ENCODE assay signal across 4 worm cellular contexts in genomic region chrII:7072590-7073536, ce11.
TF ChIP-seq lines count a peak whose summit lies in the region.

No protein-coding gene starts in this region.

TF ChIP-seq in whole organism, L2 larva, 48 proteins besides CTCF, POLR2A, EP300 and RAD21 (continues in another document):
- no peak for TF ChIP-seq mbf-1 (tag; optimal IDR thresholded peaks at IDR 0.05; lab: Kevin White, UChicago)
- no peak for TF ChIP-seq elt-1 (tag; optimal IDR thresholded peaks at IDR 0.05; lab: Kevin White, UChicago)
- TF ChIP-seq mdl-1 (tag; optimal IDR thresholded peaks at IDR 0.05; lab: Kevin White, UChicago) = peak in 1 of 2 experiments; percentile 23
- no peak for TF ChIP-seq sem-4 (tag; optimal IDR thresholded peaks at IDR 0.05; lab: Kevin White, UChicago)
- TF ChIP-seq ztf-4 (tag; optimal IDR thresholded peaks at IDR 0.05; lab: Kevin White, UChicago) = peak; percentile 2
- no peak for TF ChIP-seq nhr-237 (tag; optimal IDR thresholded peaks at IDR 0.05; lab: Kevin White, UChicago)
- no peak for TF ChIP-seq blmp-1 (tag; optimal IDR thresholded peaks at IDR 0.05; lab: Kevin White, UChicago; ENCODE audit: insufficient read depth)
- TF ChIP-seq dmd-4 (tag; optimal IDR thresholded peaks at IDR 0.05; lab: Kevin White, UChicago) = no peak
- TF ChIP-seq nhr-11 (tag; optimal IDR thresholded peaks at IDR 0.05; lab: Kevin White, UChicago) = peak; percentile 57
- no peak for TF ChIP-seq skn-1 (tag; optimal IDR thresholded peaks at IDR 0.05; lab: Kevin White, UChicago)
- TF ChIP-seq ceh-16 (tag; optimal IDR thresholded peaks at IDR 0.05; lab: Kevin White, UChicago) = no peak
- TF ChIP-seq mab-5 (tag; optimal IDR thresholded peaks at IDR 0.05; lab: Kevin White, UChicago) = no peak
- TF ChIP-seq nhr-21 (tag; optimal IDR thresholded peaks at IDR 0.05; lab: Kevin White, UChicago) = peak; percentile 12
- peak; percentile 24 for TF ChIP-seq fos-1 (tag; optimal IDR thresholded peaks at IDR 0.05; lab: Kevin White, UChicago)
- TF ChIP-seq sma-3 (GFP tag; optimal IDR thresholded peaks at IDR 0.05; lab: Kevin White, UChicago) = peak; percentile 73
- TF ChIP-seq unc-55 (GFP tag; optimal IDR thresholded peaks at IDR 0.05; lab: Kevin White, UChicago) = peak; percentile 77
- TF ChIP-seq zag-1 (tag; optimal IDR thresholded peaks at IDR 0.05; lab: Kevin White, UChicago) = no peak
- no peak for TF ChIP-seq nhr-6 (tag; optimal IDR thresholded peaks at IDR 0.05; lab: Kevin White, UChicago)
- no peak for TF ChIP-seq ceh-82 (tag; optimal IDR thresholded peaks at IDR 0.05; lab: Kevin White, UChicago)
- TF ChIP-seq peb-1 (tag; optimal IDR thresholded peaks at IDR 0.05; lab: Kevin White, UChicago) = no peak
- TF ChIP-seq gmeb-1 (tag; optimal IDR thresholded peaks at IDR 0.05; lab: Kevin White, UChicago) = peak; percentile 50
- TF ChIP-seq lin-39 (tag; optimal IDR thresholded peaks at IDR 0.05; lab: Kevin White, UChicago) = no peak
- TF ChIP-seq crh-2 (tag; optimal IDR thresholded peaks at IDR 0.05; lab: Kevin White, UChicago) = peak; percentile 42

TF ChIP-seq in whole organism, L4 larva, 104 proteins besides CTCF, POLR2A, EP300 and RAD21 (continues in another document):
- TF ChIP-seq tra-1 (GFP tag; IDR thresholded peaks at IDR 0.05; lab: Robert Waterston, UW) = peak; percentile 69; the same call in 1 of the 2 replicates
- TF ChIP-seq snpc-4 (tag; optimal IDR thresholded peaks at IDR 0.05; lab: Kevin White, UChicago) = no peak
- TF ChIP-seq nhr-41 (GFP tag; IDR thresholded peaks at IDR 0.05; lab: Robert Waterston, UW) = no peak
- peak; percentile 21 for TF ChIP-seq lin-13 (GFP tag; optimal IDR thresholded peaks at IDR 0.05; lab: Kevin White, UChicago)
- TF ChIP-seq attf-4 (tag; optimal IDR thresholded peaks at IDR 0.05; lab: Kevin White, UChicago) = no peak
- TF ChIP-seq aly-2 (tag; optimal IDR thresholded peaks at IDR 0.05; lab: Kevin White, UChicago) = no peak
- TF ChIP-seq madf-9 (GFP tag; conservative IDR thresholded peaks at IDR 0.05; lab: Robert Waterston, UW) = no peak
- no peak for TF ChIP-seq duxl-1 (tag; optimal IDR thresholded peaks at IDR 0.05; lab: Kevin White, UChicago; ENCODE audit: poor library complexity)
- peak; percentile 57 for TF ChIP-seq mep-1 (tag; optimal IDR thresholded peaks at IDR 0.05; lab: Kevin White, UChicago)
- peak; percentile 32; the same call in 1 of the 2 replicates for TF ChIP-seq vab-7 (GFP tag; IDR thresholded peaks at IDR 0.05; lab: Robert Waterston, UW)
- peak; percentile 53; the same call in 1 of the 2 replicates for TF ChIP-seq mdt-29 (GFP tag; IDR thresholded peaks at IDR 0.05; lab: Robert Waterston, UW)
- no peak for TF ChIP-seq ceh-62 (tag; optimal IDR thresholded peaks at IDR 0.05; lab: Kevin White, UChicago)
- peak; percentile 65 for TF ChIP-seq nhr-28 (tag; optimal IDR thresholded peaks at IDR 0.05; lab: Kevin White, UChicago)
- peak; percentile 78 for TF ChIP-seq hlh-11 (tag; optimal IDR thresholded peaks at IDR 0.05; lab: Kevin White, UChicago)
- TF ChIP-seq fkh-10 (GFP tag; optimal IDR thresholded peaks at IDR 0.05; lab: Kevin White, UChicago) = peak; percentile 15
- no peak for TF ChIP-seq ztf-7 (tag; optimal IDR thresholded peaks at IDR 0.05; lab: Kevin White, UChicago)
- TF ChIP-seq dpl-1 (GFP tag; optimal IDR thresholded peaks at IDR 0.05; lab: Kevin White, UChicago) = peak; percentile 59
- peak; percentile 11 for TF ChIP-seq unc-130 (GFP tag; optimal IDR thresholded peaks at IDR 0.05; lab: Kevin White, UChicago)
- TF ChIP-seq lin-38 (GFP tag; IDR thresholded peaks at IDR 0.05; lab: Robert Waterston, UW) = peak; percentile 89
- peak; percentile 98 for TF ChIP-seq nhr-11 (tag; optimal IDR thresholded peaks at IDR 0.05; lab: Kevin White, UChicago)
- no peak for TF ChIP-seq pha-4 (GFP tag; IDR thresholded peaks at IDR 0.05; lab: Robert Waterston, UW)
- peak; percentile 35 for TF ChIP-seq pha-4 (tag; optimal IDR thresholded peaks at IDR 0.05; lab: Kevin White, UChicago)
- peak; percentile 80 for TF ChIP-seq dve-1 (tag; optimal IDR thresholded peaks at IDR 0.05; lab: Kevin White, UChicago; ENCODE audit: insufficient read depth)
- TF ChIP-seq mdl-1 (tag; optimal IDR thresholded peaks at IDR 0.05; lab: Kevin White, UChicago) = peak in 1 of 2 experiments; percentile 47

TF ChIP-seq in whole organism, late embryonic, 69 proteins besides CTCF, POLR2A, EP300 and RAD21 (continues in another document):
- TF ChIP-seq ceh-18 (tag; optimal IDR thresholded peaks at IDR 0.05; lab: Kevin White, UChicago) (peak; percentile 51), pax-1 (tag; optimal IDR thresholded peaks at IDR 0.05; lab: Kevin White, UChicago) (no peak), hlh-13 (GFP tag; optimal IDR thresholded peaks at IDR 0.05; lab: Kevin White, UChicago) (no peak), che-1 (tag; optimal IDR thresholded peaks at IDR 0.05; lab: Kevin White, UChicago) (no peak), ref-2 (tag; optimal IDR thresholded peaks at IDR 0.05; lab: Kevin White, UChicago) (peak; percentile 68), nfya-1 (tag; optimal IDR thresholded peaks at IDR 0.05; lab: Kevin White, UChicago) (peak; percentile 39), T23F11.4 (GFP tag; optimal IDR thresholded peaks at IDR 0.05; lab: Kevin White, UChicago) (no peak), ceh-34 (tag; optimal IDR thresholded peaks at IDR 0.05; lab: Kevin White, UChicago) (no peak), unc-55 (GFP tag; optimal IDR thresholded peaks at IDR 0.05; lab: Kevin White, UChicago) (no peak), elt-4 (tag; optimal IDR thresholded peaks at IDR 0.05; lab: Kevin White, UChicago) (no peak), ets-4 (tag; optimal IDR thresholded peaks at IDR 0.05; lab: Kevin White, UChicago) (peak; percentile 84), tbx-7 (tag; optimal IDR thresholded peaks at IDR 0.05; lab: Kevin White, UChicago) (peak; percentile 81), C08G9.2 (tag; optimal IDR thresholded peaks at IDR 0.05; lab: Kevin White, UChicago) (peak; percentile 87), ceh-9 (tag; optimal IDR thresholded peaks at IDR 0.05; lab: Kevin White, UChicago) (no peak), ttx-3 (tag; optimal IDR thresholded peaks at IDR 0.05; lab: Kevin White, UChicago) (no peak), sox-4 (tag; optimal IDR thresholded peaks at IDR 0.05; lab: Kevin White, UChicago) (no peak), unc-42 (tag; optimal IDR thresholded peaks at IDR 0.05; lab: Kevin White, UChicago) (peak; percentile 93), fkh-10 (GFP tag; optimal IDR thresholded peaks at IDR 0.05; lab: Kevin White, UChicago) (no peak), ceh-14 (tag; optimal IDR thresholded peaks at IDR 0.05; lab: Kevin White, UChicago) (peak; percentile 65), dmd-4 (tag; optimal IDR thresholded peaks at IDR 0.05; lab: Kevin White, UChicago; ENCODE audit: borderline replicate concordance) (no peak), unc-3 (GFP tag; conservative IDR thresholded peaks at IDR 0.05; lab: Robert Waterston, UW) (no peak), unc-3 (tag; optimal IDR thresholded peaks at IDR 0.05; lab: Kevin White, UChicago) (no peak), pat-9 (tag; optimal IDR thresholded peaks at IDR 0.05; lab: Kevin White, UChicago) (no peak), ceh-48 (tag; optimal IDR thresholded peaks at IDR 0.05; lab: Kevin White, UChicago) (no peak), ahr-1 (tag; optimal IDR thresholded peaks at IDR 0.05; lab: Kevin White, UChicago) (peak; percentile 69), ztf-16 (tag; optimal IDR thresholded peaks at IDR 0.05; lab: Kevin White, UChicago) (peak; percentile 59), ceh-2 (tag; optimal IDR thresholded peaks at IDR 0.05; lab: Kevin White, UChicago) (peak; percentile 84)

TF ChIP-seq in whole organism, mixed stage, embryonic, 35 proteins besides CTCF, POLR2A, EP300 and RAD21:
- TF ChIP-seq flh-1 (GFP tag; optimal IDR thresholded peaks at IDR 0.05; lab: Kevin White, UChicago) (no peak), cnd-1 (tag; optimal IDR thresholded peaks at IDR 0.05; lab: Kevin White, UChicago) (peak; percentile 30), lsy-2 (tag; optimal IDR thresholded peaks at IDR 0.05; lab: Kevin White, UChicago) (peak; percentile 80), mls-2 (tag; optimal IDR thresholded peaks at IDR 0.05; lab: Kevin White, UChicago) (no peak), nhr-237 (tag; optimal IDR thresholded peaks at IDR 0.05; lab: Kevin White, UChicago) (peak; percentile 76), unc-62 (GFP tag; optimal IDR thresholded peaks at IDR 0.05; lab: Kevin White, UChicago) (no peak), lin-13 (tag; optimal IDR thresholded peaks at IDR 0.05; lab: Kevin White, UChicago) (peak; percentile 4), mep-1 (tag; optimal IDR thresholded peaks at IDR 0.05; lab: Kevin White, UChicago) (peak; percentile 63), ces-1 (GFP tag; optimal IDR thresholded peaks at IDR 0.05; lab: Kevin White, UChicago) (peak; percentile 95), M03D4.4 (tag; optimal IDR thresholded peaks at IDR 0.05; lab: Kevin White, UChicago) (no peak), unc-39 (tag; optimal IDR thresholded peaks at IDR 0.05; lab: Kevin White, UChicago) (no peak), sptf-1 (tag; optimal IDR thresholded peaks at IDR 0.05; lab: Kevin White, UChicago) (peak; percentile 68), nhr-2 (tag; optimal IDR thresholded peaks at IDR 0.05; lab: Kevin White, UChicago) (no peak)
